Worm (Caenorhabditis elegans) whole organism, L4 larva: Measurements from ENCODE around the gene dmsr-15.

Experiments used
- D1046.2 ChIP-seq: fragments of 200-800 bp; sonication (Bioruptor generic); IDR thresholded peaks from 2 replicates; pipeline ENCODE4 v1.3.6; 2022; ENCODE audit warnings: missing genetic modification characterization, missing compliant biosample characterization
- F10B5.3 ChIP-seq: sonication (generic microtip); optimal IDR thresholded peaks from 2 replicates; lab custom pipeline; 2016; ENCODE audit warnings: mild to moderate bottlenecking, missing genetic modification characterization, missing compliant biosample characterization
- F37D6.2 ChIP-seq: sonication (generic microtip); optimal IDR thresholded peaks from 2 replicates; lab custom pipeline; 2016; ENCODE audit warnings: mild to moderate bottlenecking, missing genetic modification characterization, missing compliant biosample characterization
- F44E2.7 ChIP-seq: fragments of 200-800 bp; sonication (Bioruptor generic); IDR thresholded peaks from 2 replicates; pipeline ENCODE4 v2.1.2; 2022; ENCODE audit warnings: missing genetic modification characterization, missing compliant biosample characterization
- R02D3.7 ChIP-seq: fragments of 150-350 bp; sonication (generic microtip); optimal IDR thresholded peaks from 3 replicates; lab custom pipeline; 2014; ENCODE audit warnings: missing biosample characterization, missing genetic modification characterization
- arid-1 ChIP-seq: fragments of 200-800 bp; sonication (Bioruptor generic); conservative IDR thresholded peaks from 2 replicates; pipeline ENCODE4 v1.3.6; 2022; ENCODE audit warnings: missing genetic modification reagents, missing genetic modification characterization, missing compliant biosample characterization
- cey-2 ChIP-seq: sonication (generic microtip); optimal IDR thresholded peaks from 3 replicates; lab custom pipeline; 2017; ENCODE audit warnings: missing genetic modification characterization, mild to moderate bottlenecking, missing compliant biosample characterization, antibody characterized with exemption, borderline replicate concordance; ENCODE audit not compliant: insufficient read depth
- daf-8 ChIP-seq: fragments of 200-800 bp; sonication (Bioruptor generic); IDR thresholded peaks from 2 replicates; pipeline ENCODE4 v1.3.6; 2022; ENCODE audit warnings: missing genetic modification characterization, missing compliant biosample characterization
- egl-27 ChIP-seq: sonication (generic microtip); optimal IDR thresholded peaks from 3 replicates; lab custom pipeline; 2017; ENCODE audit warnings: missing biosample characterization, missing genetic modification reagents, missing genetic modification characterization
- hmg-1.1 ChIP-seq: fragments of 200-800 bp; sonication (Bioruptor generic); IDR thresholded peaks from 2 replicates; pipeline ENCODE4 v1.3.6; 2022; ENCODE audit warnings: missing genetic modification reagents, missing genetic modification characterization, missing compliant biosample characterization
- lin-1 ChIP-seq: fragments of 200-800 bp; sonication (Bioruptor generic); IDR thresholded peaks from 2 replicates; pipeline ENCODE4 v1.3.6; 2022; ENCODE audit warnings: missing genetic modification reagents, missing genetic modification characterization, missing compliant biosample characterization
- lin-29 ChIP-seq: fragments of 200-800 bp; sonication (Bioruptor generic); IDR thresholded peaks from 2 replicates; pipeline ENCODE4 v1.3.6; 2022; ENCODE audit warnings: missing genetic modification reagents, missing genetic modification characterization, missing compliant biosample characterization
- lin-38 ChIP-seq: fragments of 200-800 bp; sonication (Bioruptor generic); IDR thresholded peaks from 2 replicates; pipeline ENCODE4 v1.3.6; 2022; ENCODE audit warnings: missing genetic modification reagents, missing genetic modification characterization, missing compliant biosample characterization
- lin-39 ChIP-seq: fragments of 150-350 bp; optimal IDR thresholded peaks from 2 replicates; lab custom pipeline; 2014; ENCODE audit warnings: missing biosample characterization, missing genetic modification reagents, missing genetic modification characterization
- lir-3 ChIP-seq: sonication (generic microtip); optimal IDR thresholded peaks from 2 replicates; lab custom pipeline; 2016; ENCODE audit warnings: mild to moderate bottlenecking, missing genetic modification characterization, missing compliant biosample characterization
- lsy-2 ChIP-seq, 2 experiments: fragments of 150-350 bp in 1 of 2; sonication (generic microtip) in 1 of 2; optimal IDR thresholded peaks; 2 replicates each; lab custom pipeline; 2014 to 2017; ENCODE audit warnings: missing biosample characterization in 2 of 2, missing genetic modification characterization in 2 of 2
- madf-5 ChIP-seq, 2 experiments: fragments of 200-800 bp; sonication (Bioruptor generic); IDR thresholded peaks; 2 replicates each; pipeline ENCODE4 v1.3.6; 2022; ENCODE audit warnings: missing compliant biosample characterization in 2 of 2, missing genetic modification characterization in 2 of 2
- mdt-29 ChIP-seq: fragments of 200-800 bp; sonication (Bioruptor generic); IDR thresholded peaks from 2 replicates; pipeline ENCODE4 v1.3.6; 2022; ENCODE audit warnings: missing genetic modification reagents, missing genetic modification characterization, missing compliant biosample characterization
- mep-1 ChIP-seq: fragments of 150-350 bp; sonication (generic microtip); optimal IDR thresholded peaks from 3 replicates; lab custom pipeline; 2014; ENCODE audit warnings: missing biosample characterization, missing genetic modification characterization
- mes-2 ChIP-seq: sonication (generic microtip); optimal IDR thresholded peaks from 2 replicates; lab custom pipeline; 2016; ENCODE audit warnings: missing genotype, mild to moderate bottlenecking, missing genetic modification characterization, missing compliant biosample characterization; ENCODE audit not compliant: poor library complexity, severe bottlenecking
- nhr-10 ChIP-seq: fragments of 150-350 bp; optimal IDR thresholded peaks from 2 replicates; lab custom pipeline; 2014; ENCODE audit warnings: missing biosample characterization, missing genetic modification characterization
- nhr-11 ChIP-seq: fragments of 150-350 bp; optimal IDR thresholded peaks from 2 replicates; lab custom pipeline; 2014; ENCODE audit warnings: missing biosample characterization, missing genetic modification characterization
- nhr-237 ChIP-seq: sonication (generic microtip); optimal IDR thresholded peaks from 2 replicates; lab custom pipeline; 2017; ENCODE audit warnings: missing biosample characterization, missing genetic modification characterization
- nhr-42 ChIP-seq: fragments of 200-800 bp; sonication (Bioruptor generic); IDR thresholded peaks from 2 replicates; pipeline ENCODE4 v1.3.6; 2022; ENCODE audit warnings: missing genetic modification characterization, missing compliant biosample characterization
- nhr-76 ChIP-seq: fragments of 150-350 bp; optimal IDR thresholded peaks from 2 replicates; lab custom pipeline; 2014; ENCODE audit warnings: missing biosample characterization, missing genetic modification characterization
- nhr-77 ChIP-seq: fragments of 150-350 bp; optimal IDR thresholded peaks from 2 replicates; lab custom pipeline; 2014; ENCODE audit warnings: missing biosample characterization, missing genetic modification characterization
- pha-4 ChIP-seq, 2 experiments: fragments of 150-350 bp in 1 of 2; fragments of 200-800 bp in 1 of 2; sonication (Bioruptor generic) in 1 of 2; IDR thresholded peaks in 1 of 2; optimal IDR thresholded peaks in 1 of 2; 2 replicates each; pipeline versions ENCODE4 v1.3.6 to Lab custom; 2014 to 2022; ENCODE audit warnings: missing genetic modification characterization in 2 of 2, missing genetic modification reagents in 2 of 2, missing biosample characterization in 1 of 2, missing compliant biosample characterization in 1 of 2
- php-3 ChIP-seq: fragments of 200-800 bp; sonication (Bioruptor generic); IDR thresholded peaks from 2 replicates; pipeline ENCODE4 v1.3.6; 2022; ENCODE audit warnings: missing genetic modification reagents, missing genetic modification characterization, missing compliant biosample characterization
- rbr-2 ChIP-seq: sonication (generic microtip); optimal IDR thresholded peaks from 2 replicates; lab custom pipeline; 2016; ENCODE audit warnings: missing genotype, missing genetic modification characterization, missing compliant biosample characterization
- saeg-2 ChIP-seq: fragments of 200-800 bp; sonication (Bioruptor generic); IDR thresholded peaks from 2 replicates; pipeline ENCODE4 v1.3.6; 2022; ENCODE audit warnings: missing genetic modification reagents, missing genetic modification characterization, missing compliant biosample characterization
- set-16 ChIP-seq: fragments of 200-800 bp; sonication (Bioruptor generic); IDR thresholded peaks from 2 replicates; pipeline ENCODE4 v1.3.6; 2022; ENCODE audit warnings: missing genetic modification reagents, missing genetic modification characterization, missing compliant biosample characterization
- snpc-1.2 ChIP-seq: fragments of 200-800 bp; sonication (Bioruptor generic); IDR thresholded peaks from 2 replicates; pipeline ENCODE4 v1.3.6; 2022; ENCODE audit warnings: missing genetic modification reagents, missing genetic modification characterization, missing compliant biosample characterization
- spr-1 ChIP-seq: sonication (generic microtip); optimal IDR thresholded peaks from 2 replicates; lab custom pipeline; 2016; ENCODE audit warnings: mild to moderate bottlenecking, missing genetic modification characterization, missing compliant biosample characterization
- spr-3 ChIP-seq: fragments of 200-800 bp; sonication (Bioruptor generic); optimal IDR thresholded peaks from 2 replicates; lab custom pipeline; 2018; ENCODE audit warnings: mild to moderate bottlenecking, missing genetic modification characterization, missing compliant biosample characterization
- tag-97 ChIP-seq: fragments of 200-800 bp; sonication (Bioruptor generic); IDR thresholded peaks from 2 replicates; pipeline ENCODE4 v1.3.6; 2022; ENCODE audit warnings: missing genetic modification characterization, missing compliant biosample characterization
- vab-7 ChIP-seq: fragments of 200-800 bp; sonication (Bioruptor generic); IDR thresholded peaks from 2 replicates; pipeline ENCODE4 v1.3.6; 2022; ENCODE audit warnings: missing genetic modification reagents, missing genetic modification characterization, missing compliant biosample characterization

dmsr-15 gene

ce11 chrV:6796264-6796663 is 32.4 kb downstream of the dmsr-15 start:
- TF ChIP-seq egl-27 (tag; lab: Kevin White, UChicago) (no peak), arid-1 (GFP tag; lab: Robert Waterston, UW) (no peak), lir-3 (tag; lab: Kevin White, UChicago) (no peak), nhr-42 (GFP tag; lab: Robert Waterston, UW) (no peak), nhr-10 (no peak)

ce11 chrV:6793744-6794239 is 34.9 kb downstream of the dmsr-15 start, which contains the start of gene ZC404.1:
ZC404.1 (plus strand) TSS chrV:6794189.
- TF ChIP-seq rbr-2 (peak; percentile 21), set-16 (GFP tag; lab: Robert Waterston, UW) (peak; percentile 62), hmg-1.1 (GFP tag; lab: Robert Waterston, UW) (0 out of 2 replicates have a peak, but pooled peaks have one; percentile 11), vab-7 (GFP tag; lab: Robert Waterston, UW) (no peak), nhr-77 (tag; lab: Kevin White, UChicago) (no peak), snpc-1.2 (GFP tag; lab: Robert Waterston, UW) (no peak), daf-8 (GFP tag; lab: Robert Waterston, UW) (no peak), mes-2 (peak; percentile 28), nhr-237 (tag; lab: Kevin White, UChicago) (no peak), lin-1 (GFP tag; lab: Robert Waterston, UW) (no peak), nhr-76 (tag; lab: Kevin White, UChicago) (no peak)

ce11 chrV:6792973-6793372 is 35.7 kb downstream of the dmsr-15 start:
- TF ChIP-seq D1046.2 (GFP tag; lab: Robert Waterston, UW) (no peak), lsy-2 (tag; optimal IDR thresholded peaks at IDR 0.05; lab: Kevin White, UChicago) (peak in 1 of 2 experiments; percentile 8)

ce11 chrV:6792565-6792964 is 36.1 kb downstream of the dmsr-15 start, which contains the start of gene gck-2:
gck-2 (minus strand) TSS chrV:6792665.
- TF ChIP-seq mep-1 (tag; lab: Kevin White, UChicago): no peak
- TF ChIP-seq cey-2 (tag; lab: Kevin White, UChicago): no peak
- no peak for TF ChIP-seq F44E2.7 (GFP tag; lab: Robert Waterston, UW)
- TF ChIP-seq spr-3 (GFP tag; lab: Kevin White, UChicago): no peak
- no peak for TF ChIP-seq nhr-77 (tag; lab: Kevin White, UChicago)
- no peak for TF ChIP-seq lin-39
- no peak for TF ChIP-seq mdt-29 (GFP tag; lab: Robert Waterston, UW)
- no peak for TF ChIP-seq pha-4 (GFP tag; IDR thresholded peaks at IDR 0.05; lab: Robert Waterston, UW)
- no peak for TF ChIP-seq pha-4 (tag; optimal IDR thresholded peaks at IDR 0.05; lab: Kevin White, UChicago)
- TF ChIP-seq daf-8 (GFP tag; lab: Robert Waterston, UW): no peak
- no peak for TF ChIP-seq php-3
- no peak for TF ChIP-seq tag-97 (GFP tag; lab: Robert Waterston, UW)
- TF ChIP-seq nhr-11 (tag; lab: Kevin White, UChicago): no peak
- no peak for TF ChIP-seq lin-29 (GFP tag; lab: Robert Waterston, UW)
- no peak for TF ChIP-seq F37D6.2 (tag; lab: Kevin White, UChicago)
- no peak for TF ChIP-seq spr-1 (tag; lab: Kevin White, UChicago)
- TF ChIP-seq R02D3.7: no peak

ce11 chrV:6787906-6788430 is 40.7 kb downstream of the dmsr-15 start, which contains the start of gene ZC404.2:
ZC404.2 (plus strand) TSS chrV:6787952.
- TF ChIP-seq madf-5 (GFP tag; IDR thresholded peaks at IDR 0.05; lab: Robert Waterston, UW) (0 out of 4 replicates have a peak, but pooled peaks of 1 of the 2 experiments have one; percentile 35), mes-2 (peak; percentile 5), mdt-29 (GFP tag; lab: Robert Waterston, UW) (no peak), lin-38 (GFP tag; lab: Robert Waterston, UW) (peak; percentile 37; the same call in 1 of the 2 replicates), lin-39 (no peak), pha-4 (GFP tag; IDR thresholded peaks at IDR 0.05; lab: Robert Waterston, UW) (0 out of 2 replicates have a peak, but pooled peaks have one; percentile 7), pha-4 (tag; optimal IDR thresholded peaks at IDR 0.05; lab: Kevin White, UChicago) (no peak), saeg-2 (GFP tag; lab: Robert Waterston, UW) (no peak), F10B5.3 (tag; lab: Kevin White, UChicago) (peak; percentile 32)
